Fruit fly (Drosophila melanogaster): Measurements from ENCODE around the gene CG42675.

The CG42675 gene

DNA sequence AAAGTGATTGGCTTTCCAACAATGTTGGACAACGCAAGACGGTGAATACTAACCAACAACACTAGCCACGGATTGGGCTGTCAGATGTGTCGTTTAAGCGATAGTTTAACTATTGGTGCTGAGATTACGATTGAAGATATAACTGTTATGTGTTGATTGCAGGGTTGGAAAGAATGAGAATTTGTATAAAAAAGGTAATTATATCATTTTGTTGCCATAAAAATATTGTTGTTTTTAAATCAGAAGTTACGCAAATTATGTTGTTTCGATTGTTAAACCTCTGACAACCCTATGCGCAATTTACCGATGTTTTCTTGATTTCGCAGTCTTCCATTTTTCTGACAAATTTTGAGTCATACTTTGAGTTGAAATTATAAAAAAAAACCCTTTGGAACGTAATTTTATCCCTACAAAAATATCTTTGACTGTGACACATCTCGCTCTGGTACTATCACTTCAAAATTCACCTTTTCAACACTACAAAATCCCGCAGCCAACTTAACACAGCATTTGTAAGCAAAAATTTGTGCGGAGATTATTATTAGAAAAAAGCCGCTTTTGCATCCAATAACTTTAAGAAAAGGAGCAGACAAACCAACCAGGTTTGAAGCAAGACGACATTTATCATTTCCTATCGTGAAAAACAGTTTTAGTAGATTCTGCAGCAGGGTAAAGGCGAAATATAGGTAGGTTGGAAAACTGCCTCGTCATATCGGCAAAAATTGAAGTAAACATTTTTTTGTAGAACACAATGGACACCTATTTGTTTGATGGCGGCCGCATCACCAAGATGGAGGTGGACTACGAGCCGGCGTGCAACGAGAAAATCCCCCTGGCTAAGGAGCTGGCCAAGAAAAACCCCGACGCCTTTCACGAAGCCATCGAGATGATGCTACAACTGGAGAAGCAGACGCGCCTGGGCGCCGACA, 24.1 kb upstream of the CG42675 start, which contains the start of the genes Hat1 and Rpn5 (continued):
- TF ChIP-seq B-H2 (GFP tag; optimal IDR thresholded peaks at IDR 0.05) (peak; percentile 31), Max (GFP tag; optimal IDR thresholded peaks at IDR 0.05) (peak; percentile 90), CG9932 (GFP tag; IDR thresholded peaks at IDR 0.05) (peak; percentile 88), CG12104 (GFP tag; optimal IDR thresholded peaks at IDR 0.05) (peak; percentile 69), CG5953 (GFP tag; IDR thresholded peaks at IDR 0.05) (no peak), trem (tag; optimal IDR thresholded peaks at IDR 0.05) (peak; percentile 30), Xrp1 (GFP tag; IDR thresholded peaks at IDR 0.05) (peak; percentile 70; the same call in 1 of the 2 replicates), Scr (GFP tag; IDR thresholded peaks at IDR 0.05; ENCODE audit: partially characterized antibody) (peak; percentile 85), CG12299 (tag; optimal IDR thresholded peaks at IDR 0.05) (peak; percentile 26), Myb (GFP tag; optimal IDR thresholded peaks at IDR 0.05) (peak; percentile 78), CG17186 (GFP tag; optimal IDR thresholded peaks at IDR 0.05) (peak; percentile 57), CG8924 (tag; optimal IDR thresholded peaks at IDR 0.05) (peak; percentile 60), lbe (GFP tag; optimal IDR thresholded peaks at IDR 0.05) (peak; percentile 79), row (GFP tag; IDR thresholded peaks at IDR 0.05) (peak; percentile 92), ap (GFP tag; IDR thresholded peaks at IDR 0.05) (no peak), zen (tag; optimal IDR thresholded peaks at IDR 0.05) (peak; percentile 83), CG2875 (GFP tag; optimal IDR thresholded peaks at IDR 0.05) (peak; percentile 35), H2.0 (GFP tag; IDR thresholded peaks at IDR 0.05) (peak; percentile 59), Oaz (GFP tag; IDR thresholded peaks at IDR 0.05) (no peak), CG32532 (GFP tag; IDR thresholded peaks at IDR 0.05) (peak; percentile 77), Hand (GFP tag; optimal IDR thresholded peaks at IDR 0.05) (no peak), Dek (tag; optimal IDR thresholded peaks at IDR 0.05) (peak; percentile 73), CG10959 (GFP tag; IDR thresholded peaks at IDR 0.05) (no peak), psq (GFP tag; optimal IDR thresholded peaks at IDR 0.05) (peak; percentile 49), CG32767 (GFP tag; IDR thresholded peaks at IDR 0.05) (no peak), gem (tag; optimal IDR thresholded peaks at IDR 0.05) (peak; percentile 78), CG9797 (GFP tag; optimal IDR thresholded peaks at IDR 0.05) (peak; percentile 41), CG6175 (GFP tag; IDR thresholded peaks at IDR 0.05) (no peak), CG34224 (GFP tag; IDR thresholded peaks at IDR 0.05; ENCODE audit: partially characterized antibody) (peak; percentile 76), z (GFP tag; IDR thresholded peaks at IDR 0.05) (no peak), CG10147 (GFP tag; optimal IDR thresholded peaks at IDR 0.05) (peak; percentile 78), CG9727 (GFP tag; optimal IDR thresholded peaks at IDR 0.05) (peak; percentile 87), ftz-f1 (GFP tag; optimal IDR thresholded peaks at IDR 0.05) (peak; percentile 4), az2 (GFP tag; optimal IDR thresholded peaks at IDR 0.05) (peak; percentile 84), inv (GFP tag; IDR thresholded peaks at IDR 0.05; ENCODE audit: partially characterized antibody) (peak; percentile 75), fd96Cb (tag; optimal IDR thresholded peaks at IDR 0.05) (peak; percentile 67), CG7372 (GFP tag; IDR thresholded peaks at IDR 0.05) (0 out of 2 replicates have a peak, but pooled peaks have one; percentile 50), Hr78 (GFP tag; optimal IDR thresholded peaks at IDR 0.05) (no peak), cato (GFP tag; optimal IDR thresholded peaks at IDR 0.05; ENCODE audit: borderline replicate concordance) (peak; percentile 76), Deaf1 (tag; optimal IDR thresholded peaks at IDR 0.05) (peak; percentile 37), hth (optimal IDR thresholded peaks at IDR 0.05) (no peak), CG2889 (GFP tag; IDR thresholded peaks at IDR 0.05) (peak; percentile 66; the same call in 2 of the 3 replicates), CG14965 (GFP tag; optimal IDR thresholded peaks at IDR 0.05; ENCODE audit: borderline replicate concordance) (peak; percentile 51), CG10565 (GFP tag; optimal IDR thresholded peaks at IDR 0.05) (peak; percentile 17), CG15601 (tag; optimal IDR thresholded peaks at IDR 0.05) (peak; percentile 53), jumu (GFP tag; optimal IDR thresholded peaks at IDR 0.05) (peak; percentile 87), CG6272 (GFP tag; IDR thresholded peaks at IDR 0.05) (peak; percentile 49), Hr39 (optimal IDR thresholded peaks at IDR 0.05) (no peak), ttk (GFP tag; IDR thresholded peaks at IDR 0.05) (peak; percentile 54; the same call in 1 of the 2 replicates)
